Fruit fly (Drosophila melanogaster): ENCODE measurements around the gene CG7829.
A peak's percentile ranks its signal among the peaks of the same experiment; 100 is the strongest.

The CG7829 gene

DNA sequence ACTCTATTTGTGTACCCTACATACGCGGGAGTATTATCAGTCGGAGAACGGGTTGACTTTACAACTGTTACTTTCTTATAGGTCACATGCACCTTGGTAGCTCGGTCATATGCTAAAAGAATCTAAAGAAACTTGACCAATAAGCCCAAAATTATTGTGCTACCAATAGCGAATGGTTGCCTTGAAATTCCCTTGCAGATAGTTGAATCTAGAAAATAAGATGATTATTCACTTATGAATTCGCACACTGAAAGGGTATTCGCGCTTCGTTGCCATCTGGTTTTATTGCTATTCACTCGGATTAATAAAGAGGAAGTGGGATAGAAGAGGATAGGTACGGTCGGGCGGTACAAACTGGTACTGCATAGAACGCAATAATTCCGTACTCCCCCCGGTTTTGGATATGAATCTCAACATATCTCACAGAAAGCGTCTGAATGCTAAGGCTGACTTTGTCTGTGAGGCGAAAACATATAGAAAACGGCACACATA lies 43.7 kb downstream of the CG7829 start:
- peak; percentile 86 for TF ChIP-seq CG15710 (tag; optimal IDR thresholded peaks at IDR 0.05)
- no peak for TF ChIP-seq EcR (GFP tag; optimal IDR thresholded peaks at IDR 0.05)
- peak; percentile 53 for TF ChIP-seq CG13204 (GFP tag; optimal IDR thresholded peaks at IDR 0.05)
- TF ChIP-seq CG14655 (GFP tag; optimal IDR thresholded peaks at IDR 0.05), result peak; percentile 84
- TF ChIP-seq Pif1A (GFP tag; optimal IDR thresholded peaks at IDR 0.05), result peak; percentile 82
- TF ChIP-seq Snoo (tag; optimal IDR thresholded peaks at IDR 0.05), result peak; percentile 4
- TF ChIP-seq Ets98B (GFP tag; IDR thresholded peaks at IDR 0.05), result peak; percentile 43; the same call in 1 of the 2 replicates
- peak; percentile 78 for TF ChIP-seq CG34367 (tag; optimal IDR thresholded peaks at IDR 0.05)
- peak; percentile 86 for TF ChIP-seq fd96Ca (GFP tag; IDR thresholded peaks at IDR 0.05)
- peak; percentile 67; the same call in 1 of the 2 replicates for TF ChIP-seq rn (GFP tag; IDR thresholded peaks at IDR 0.05)
- TF ChIP-seq CG4496 (GFP tag; IDR thresholded peaks at IDR 0.05), result peak; percentile 78; the same call in 2 of the 3 replicates
- TF ChIP-seq Pif1B (GFP tag; optimal IDR thresholded peaks at IDR 0.05), result peak; percentile 70
- peak; percentile 50 for TF ChIP-seq gl (tag; optimal IDR thresholded peaks at IDR 0.05)
- peak; percentile 74 for TF ChIP-seq CG9948 (tag; optimal IDR thresholded peaks at IDR 0.05)
- TF ChIP-seq CG8301 (tag; optimal IDR thresholded peaks at IDR 0.05), result peak; percentile 80
- peak; percentile 68 for TF ChIP-seq CG17806 (tag; optimal IDR thresholded peaks at IDR 0.05)
- peak; percentile 78 for TF ChIP-seq CG32121 (GFP tag; IDR thresholded peaks at IDR 0.05)
- no peak for TF ChIP-seq D1 (tag; optimal IDR thresholded peaks at IDR 0.05)
- peak; percentile 83 for TF ChIP-seq CG8159 (tag; optimal IDR thresholded peaks at IDR 0.05)
- TF ChIP-seq CG10348 (GFP tag; IDR thresholded peaks at IDR 0.05), result peak; percentile 42
- TF ChIP-seq CG12605 (GFP tag; IDR thresholded peaks at IDR 0.05), result no peak

DNA sequence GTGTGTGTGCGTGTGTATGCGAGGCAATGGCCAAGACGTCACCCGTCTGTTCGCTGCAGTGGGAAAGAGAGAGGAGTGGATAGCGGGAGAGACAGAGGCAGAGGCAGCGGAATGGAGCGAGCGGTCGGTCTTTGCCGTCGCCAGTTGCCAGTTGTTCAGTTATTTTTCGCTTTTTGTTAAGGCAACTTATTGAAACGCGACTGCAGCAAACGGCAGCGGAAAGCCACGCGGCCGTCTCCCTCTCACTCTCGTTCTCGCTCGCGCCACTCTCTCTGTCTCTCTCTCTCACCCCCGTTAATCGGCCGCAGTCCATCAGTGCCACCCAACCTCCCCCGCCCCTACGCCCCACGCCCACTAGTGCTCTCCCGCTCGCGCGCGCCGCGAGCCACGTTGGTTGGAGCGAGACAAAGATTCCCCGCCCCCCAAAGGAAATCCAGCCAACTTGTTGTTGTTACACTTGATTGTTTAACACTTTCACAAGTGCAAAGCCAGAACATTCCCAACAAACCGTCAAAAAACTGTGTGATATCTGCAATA lies 44.7 kb downstream of the CG7829 start:
- peak; percentile 84 for TF ChIP-seq EcR (GFP tag; optimal IDR thresholded peaks at IDR 0.05)
- no peak for TF ChIP-seq CG8159 (tag; optimal IDR thresholded peaks at IDR 0.05)
- peak; percentile 33; the same call in 1 of the 2 replicates for TF ChIP-seq rn (GFP tag; IDR thresholded peaks at IDR 0.05)
- peak; percentile 54 for TF ChIP-seq CG10348 (GFP tag; IDR thresholded peaks at IDR 0.05)
- no peak for TF ChIP-seq CG9948 (tag; optimal IDR thresholded peaks at IDR 0.05)
- peak; percentile 41 for TF ChIP-seq gl (tag; optimal IDR thresholded peaks at IDR 0.05)
- peak; percentile 19 for TF ChIP-seq CG15710 (tag; optimal IDR thresholded peaks at IDR 0.05)
- TF ChIP-seq CG32121 (GFP tag; IDR thresholded peaks at IDR 0.05), result peak; percentile 78
- peak; percentile 68 for TF ChIP-seq CG12605 (GFP tag; IDR thresholded peaks at IDR 0.05)
- TF ChIP-seq CG34367 (tag; optimal IDR thresholded peaks at IDR 0.05), result no peak
- TF ChIP-seq CG13204 (GFP tag; optimal IDR thresholded peaks at IDR 0.05), result peak; percentile 99
- no peak for TF ChIP-seq CG14655 (GFP tag; optimal IDR thresholded peaks at IDR 0.05)
- TF ChIP-seq fd96Ca (GFP tag; IDR thresholded peaks at IDR 0.05), result peak; percentile 51; the same call in 2 of the 3 replicates
- peak; percentile 70 for TF ChIP-seq Ets98B (GFP tag; IDR thresholded peaks at IDR 0.05)

DNA sequence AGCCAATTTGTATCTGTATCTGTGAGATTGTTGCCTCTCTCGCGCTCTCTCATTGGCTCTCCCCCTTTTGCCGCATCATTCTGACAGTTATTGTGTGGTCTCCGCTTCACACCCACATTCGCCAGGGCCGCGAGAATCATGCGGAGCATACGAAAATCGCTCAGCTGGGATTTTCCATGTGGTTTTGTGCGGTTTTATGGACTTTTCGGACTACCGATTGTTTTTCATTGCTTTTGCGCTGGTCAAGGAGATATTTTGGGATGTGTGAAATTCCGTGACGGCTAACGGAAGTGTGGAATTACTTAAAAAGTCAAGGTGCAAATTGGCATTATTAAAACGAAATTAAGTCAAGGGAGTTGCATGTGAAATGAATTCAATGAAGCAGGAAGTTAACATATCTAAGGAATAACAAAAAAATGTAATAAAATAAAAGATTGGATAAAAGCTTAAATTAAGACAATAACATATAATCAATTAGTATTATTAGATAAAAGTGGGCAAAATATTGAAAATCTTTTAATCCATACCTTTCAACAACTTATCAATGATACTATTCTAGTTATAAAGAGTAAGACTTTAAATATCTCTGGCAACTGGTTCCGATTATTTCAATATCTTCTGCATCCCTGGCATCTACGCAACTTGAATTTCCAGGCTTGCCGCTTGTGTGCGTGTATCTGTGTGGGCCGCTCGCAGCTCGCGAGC lies 45.3 kb downstream of the CG7829 start:
- no peak for TF ChIP-seq Pif1B (GFP tag; optimal IDR thresholded peaks at IDR 0.05)
- TF ChIP-seq CG9948 (tag; optimal IDR thresholded peaks at IDR 0.05), result peak; percentile 32
- TF ChIP-seq fd96Ca (GFP tag; IDR thresholded peaks at IDR 0.05), result no peak
- peak; percentile 32 for TF ChIP-seq CG8301 (tag; optimal IDR thresholded peaks at IDR 0.05)
- TF ChIP-seq CG14655 (GFP tag; optimal IDR thresholded peaks at IDR 0.05), result peak; percentile 73
- TF ChIP-seq Ets98B (GFP tag; IDR thresholded peaks at IDR 0.05), result 0 out of 2 replicates have a peak, but pooled peaks have one; percentile 37
- TF ChIP-seq rn (GFP tag; IDR thresholded peaks at IDR 0.05), result no peak
- TF ChIP-seq Snoo (tag; optimal IDR thresholded peaks at IDR 0.05), result peak; percentile 23
- TF ChIP-seq CG8159 (tag; optimal IDR thresholded peaks at IDR 0.05), result peak; percentile 67
- no peak for TF ChIP-seq CG34367 (tag; optimal IDR thresholded peaks at IDR 0.05)
- no peak for TF ChIP-seq gl (tag; optimal IDR thresholded peaks at IDR 0.05)
- peak; percentile 13 for TF ChIP-seq CG15710 (tag; optimal IDR thresholded peaks at IDR 0.05)
- peak; percentile 35; the same call in 1 of the 3 replicates for TF ChIP-seq CG4496 (GFP tag; IDR thresholded peaks at IDR 0.05)

DNA sequence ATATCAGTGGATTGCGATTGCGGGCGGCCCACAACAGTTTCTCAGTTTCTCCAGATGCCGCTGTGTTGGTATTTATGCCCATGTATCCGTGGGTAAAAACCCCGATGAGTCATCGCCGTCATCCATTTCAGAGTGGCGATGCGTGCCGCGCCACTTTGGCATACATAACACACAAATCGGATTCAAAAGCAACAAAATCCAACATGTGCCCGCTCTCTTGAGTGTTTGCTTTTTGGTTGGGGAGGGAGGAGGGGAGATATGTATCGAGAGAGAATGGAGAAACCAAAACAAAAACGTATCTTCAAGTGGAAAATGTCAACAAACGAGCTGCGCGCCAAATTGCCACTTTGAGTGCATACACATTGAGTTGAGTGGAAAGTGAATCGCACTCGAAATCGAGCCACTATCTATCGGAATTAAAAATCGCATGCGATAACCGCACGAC lies 45.9 kb downstream of the CG7829 start:
- TF ChIP-seq CG13204 (GFP tag; optimal IDR thresholded peaks at IDR 0.05), result no peak
- peak; percentile 83 for TF ChIP-seq EcR (GFP tag; optimal IDR thresholded peaks at IDR 0.05)
- TF ChIP-seq CG15710 (tag; optimal IDR thresholded peaks at IDR 0.05), result no peak
- TF ChIP-seq CG12605 (GFP tag; IDR thresholded peaks at IDR 0.05), result peak; percentile 49
- 0 out of 3 replicates have a peak, but pooled peaks have one; percentile 37 for TF ChIP-seq fd96Ca (GFP tag; IDR thresholded peaks at IDR 0.05)

DNA sequence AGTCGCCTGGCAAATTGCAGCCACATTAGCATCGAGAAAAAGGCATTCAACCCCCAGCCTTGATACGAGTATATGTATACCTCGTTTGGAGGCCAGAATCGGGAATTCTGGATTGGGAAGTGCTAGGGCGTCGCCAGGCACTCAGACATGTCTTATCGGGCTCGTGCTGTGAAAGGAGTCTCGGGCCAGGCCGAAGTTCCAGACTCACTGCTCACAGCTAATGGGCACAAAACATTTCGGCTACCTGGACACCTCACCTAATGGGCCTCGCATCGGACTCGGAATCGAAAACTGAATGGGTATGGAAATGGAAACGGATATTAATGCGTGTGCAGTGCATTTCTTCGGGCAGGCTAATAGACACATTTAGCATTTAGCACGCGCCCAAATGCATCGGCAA lies 46.6 kb downstream of the CG7829 start:
- no peak for TF ChIP-seq CG15710 (tag; optimal IDR thresholded peaks at IDR 0.05)
- TF ChIP-seq D1 (tag; optimal IDR thresholded peaks at IDR 0.05), result no peak

DNA sequence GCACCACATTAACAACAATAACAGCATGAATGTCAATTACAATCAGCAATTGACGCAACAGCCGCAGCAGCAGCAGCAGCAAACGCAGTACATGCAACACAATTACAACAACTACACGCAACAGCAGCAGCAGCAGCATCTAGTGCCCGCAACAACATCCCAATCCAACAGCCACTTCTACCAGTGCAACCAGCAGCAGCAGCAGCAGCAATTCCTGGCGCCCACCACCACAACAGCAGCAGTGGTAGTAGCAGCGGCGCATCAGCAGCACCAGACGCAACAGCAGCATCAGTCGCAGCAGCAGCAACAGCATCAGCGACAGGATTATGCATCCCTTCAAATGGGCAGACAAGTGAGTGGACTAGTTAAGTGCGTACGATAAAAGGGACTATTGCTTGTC lies 50.3 kb downstream of the CG7829 start:
- TF ChIP-seq CG4496 (GFP tag; IDR thresholded peaks at IDR 0.05), result no peak
- TF ChIP-seq CG17806 (tag; optimal IDR thresholded peaks at IDR 0.05), result no peak
- TF ChIP-seq Pif1B (GFP tag; optimal IDR thresholded peaks at IDR 0.05), result no peak
- no peak for TF ChIP-seq D1 (tag; optimal IDR thresholded peaks at IDR 0.05)
- TF ChIP-seq CG8159 (tag; optimal IDR thresholded peaks at IDR 0.05), result no peak
- TF ChIP-seq CG15710 (tag; optimal IDR thresholded peaks at IDR 0.05), result no peak
- TF ChIP-seq CG9948 (tag; optimal IDR thresholded peaks at IDR 0.05), result no peak
- TF ChIP-seq CG10348 (GFP tag; IDR thresholded peaks at IDR 0.05), result no peak
- no peak for TF ChIP-seq CG34367 (tag; optimal IDR thresholded peaks at IDR 0.05)
- TF ChIP-seq CG13204 (GFP tag; optimal IDR thresholded peaks at IDR 0.05), result no peak
- no peak for TF ChIP-seq EcR (GFP tag; optimal IDR thresholded peaks at IDR 0.05)

Measured in whole organism, pupa.